Fruit fly (Drosophila melanogaster) whole organism, embryonic: ENCODE data around the gene CG8326.

ENCODE experiments used
- Atf3 ChIP-seq: fragments of 200-800 bp; sonication (Bioruptor generic); optimal IDR thresholded peaks from 3 replicates; lab custom pipeline; 2016; ENCODE audit warnings: missing biosample characterization, missing genetic modification characterization
- Awh ChIP-seq: fragments of 200-800 bp; sonication (Bioruptor generic); IDR thresholded peaks from 2 replicates; pipeline ENCODE4, ENCODE4 v1.3.6; 2022; ENCODE audit warnings: missing biosample characterization, missing genetic modification characterization
- BEAF-32 ChIP-seq: fragments of 200-800 bp; sonication (Bioruptor generic); optimal IDR thresholded peaks from 3 replicates; lab custom pipeline; 2017; ENCODE audit warnings: missing biosample characterization, missing genetic modification characterization, mild to moderate bottlenecking, moderate library complexity, missing genetic modification reagents
- C15 ChIP-seq: fragments of 200-800 bp; sonication (Bioruptor generic); IDR thresholded peaks from 3 replicates; pipeline ENCODE4 v1.3.6; 2022; ENCODE audit warnings: missing biosample characterization, missing genetic modification characterization
- CG10979 ChIP-seq: fragments of 200-800 bp; sonication (Bioruptor generic); optimal IDR thresholded peaks from 2 replicates; lab custom pipeline; 2018; ENCODE audit warnings: missing biosample characterization, mild to moderate bottlenecking, missing genetic modification characterization, moderate library complexity
- CG11504 ChIP-seq: fragments of 200-800 bp; sonication (Bioruptor generic); optimal IDR thresholded peaks from 3 replicates; lab custom pipeline; 2019; ENCODE audit warnings: missing biosample characterization, mild to moderate bottlenecking, missing genetic modification characterization, moderate library complexity
- CG12659 ChIP-seq: fragments of 200-800 bp; sonication (Bioruptor generic); optimal IDR thresholded peaks from 3 replicates; lab custom pipeline; 2017; ENCODE audit warnings: mild to moderate bottlenecking, missing biosample characterization, missing genetic modification reagents, missing genetic modification characterization
- CG13123 ChIP-seq: fragments of 200-800 bp; sonication (Bioruptor generic); optimal IDR thresholded peaks from 2 replicates; lab custom pipeline; 2016; ENCODE audit warnings: missing biosample characterization, missing genetic modification characterization
- CG14441 ChIP-seq: fragments of 200-800 bp; sonication (Bioruptor generic); IDR thresholded peaks from 2 replicates; pipeline ENCODE4 v1.3.6; 2022; ENCODE audit warnings: missing biosample characterization, missing genetic modification characterization
- CG14667 ChIP-seq: fragments of 200-800 bp; sonication (Bioruptor generic); IDR thresholded peaks from 2 replicates; pipeline ENCODE4 v1.3.6; 2022; ENCODE audit warnings: missing biosample characterization, missing genetic modification characterization
- CG15601 ChIP-seq: fragments of 200-800 bp; sonication (Bioruptor generic); optimal IDR thresholded peaks from 3 replicates; lab custom pipeline; 2019; ENCODE audit warnings: missing biosample characterization, mild to moderate bottlenecking, missing genetic modification characterization, moderate library complexity
- CG15696 ChIP-seq: fragments of 200-800 bp; sonication (Bioruptor generic); optimal IDR thresholded peaks from 2 replicates; lab custom pipeline; 2019; ENCODE audit warnings: missing biosample characterization, mild to moderate bottlenecking, missing genetic modification characterization, moderate library complexity
- CG1602 ChIP-seq: fragments of 200-800 bp; sonication (Bioruptor generic); optimal IDR thresholded peaks from 3 replicates; lab custom pipeline; 2016; ENCODE audit warnings: missing biosample characterization, missing genetic modification characterization
- CG17359 ChIP-seq: fragments of 200-800 bp; sonication (Bioruptor generic); optimal IDR thresholded peaks from 3 replicates; lab custom pipeline; 2018; ENCODE audit warnings: missing biosample characterization, mild to moderate bottlenecking, missing genetic modification characterization, moderate library complexity
- CG6254 ChIP-seq: fragments of 200-800 bp; sonication (Bioruptor generic); optimal IDR thresholded peaks from 3 replicates; lab custom pipeline; 2017; ENCODE audit warnings: mild to moderate bottlenecking, missing biosample characterization, missing genetic modification reagents, missing genetic modification characterization
- CG7357 ChIP-seq: fragments of 200-800 bp; sonication (Bioruptor generic); IDR thresholded peaks from 3 replicates; pipeline ENCODE4 v1.3.6; 2022; ENCODE audit warnings: missing biosample characterization, missing genetic modification characterization
- CG7372 ChIP-seq: fragments of 200-800 bp; sonication (Bioruptor generic); IDR thresholded peaks from 2 replicates; pipeline ENCODE4 v1.3.6; 2022; ENCODE audit warnings: missing biosample characterization, missing genetic modification characterization
- CG7556 ChIP-seq: fragments of 200-800 bp; sonication (Bioruptor generic); optimal IDR thresholded peaks from 2 replicates; lab custom pipeline; 2017; ENCODE audit warnings: missing biosample characterization, mild to moderate bottlenecking, missing genetic modification characterization
- CG7745 ChIP-seq: fragments of 200-800 bp; sonication (Bioruptor generic); optimal IDR thresholded peaks from 2 replicates; lab custom pipeline; 2018; ENCODE audit warnings: missing biosample characterization, mild to moderate bottlenecking, missing genetic modification characterization, moderate library complexity
- CG7987 ChIP-seq: fragments of 200-800 bp; sonication (Bioruptor generic); optimal IDR thresholded peaks from 2 replicates; lab custom pipeline; 2018; ENCODE audit warnings: missing biosample characterization, mild to moderate bottlenecking, missing genetic modification characterization, moderate library complexity
- CG8359 ChIP-seq: fragments of 200-800 bp; sonication (Bioruptor generic); optimal IDR thresholded peaks from 2 replicates; lab custom pipeline; 2017; ENCODE audit warnings: missing biosample characterization, mild to moderate bottlenecking, missing genetic modification characterization, borderline replicate concordance
- CG8944 ChIP-seq: fragments of 200-800 bp; sonication (Bioruptor generic); optimal IDR thresholded peaks from 3 replicates; lab custom pipeline; 2016; ENCODE audit warnings: missing biosample characterization, missing genetic modification characterization
- CG9797 ChIP-seq: fragments of 200-800 bp; sonication (Bioruptor generic); optimal IDR thresholded peaks from 3 replicates; lab custom pipeline; 2018; ENCODE audit warnings: missing biosample characterization, mild to moderate bottlenecking, missing genetic modification characterization
- Dad ChIP-seq: fragments of 200-800 bp; sonication (Bioruptor generic); optimal IDR thresholded peaks from 3 replicates; lab custom pipeline; 2016; ENCODE audit warnings: missing biosample characterization, missing genetic modification characterization
- Dip3 ChIP-seq: fragments of 200-800 bp; sonication (Bioruptor generic); optimal IDR thresholded peaks from 3 replicates; lab custom pipeline; 2016; ENCODE audit warnings: missing biosample characterization, missing genetic modification characterization
- Doc2 ChIP-seq: fragments of 200-800 bp; sonication (Bioruptor generic); IDR thresholded peaks from 2 replicates; pipeline ENCODE4 v1.3.6; 2022; ENCODE audit warnings: missing biosample characterization, missing genetic modification characterization
- Ets65A ChIP-seq: fragments of 200-800 bp; sonication (Bioruptor generic); peaks from one replicate; lab custom pipeline; 2016; ENCODE audit warnings: missing biosample characterization, missing genetic modification characterization
- Fer2 ChIP-seq: fragments of 200-800 bp; sonication (Bioruptor generic); optimal IDR thresholded peaks from 2 replicates; lab custom pipeline; 2018; ENCODE audit warnings: missing biosample characterization, mild to moderate bottlenecking, missing genetic modification characterization, moderate library complexity
- HmgZ ChIP-seq: fragments of 200-800 bp; sonication (Bioruptor generic); optimal IDR thresholded peaks from 2 replicates; lab custom pipeline; 2018; ENCODE audit warnings: missing biosample characterization, mild to moderate bottlenecking, missing genetic modification characterization
- Nf-YB ChIP-seq: fragments of 200-800 bp; sonication (Bioruptor generic); optimal IDR thresholded peaks from 3 replicates; lab custom pipeline; 2019; ENCODE audit warnings: missing biosample characterization, mild to moderate bottlenecking, missing genetic modification characterization, moderate library complexity
- Oaz ChIP-seq: fragments of 200-800 bp; sonication (Bioruptor generic); IDR thresholded peaks from 2 replicates; pipeline ENCODE4 v1.3.6; 2022; ENCODE audit warnings: missing biosample characterization, missing genetic modification characterization
- Side ChIP-seq: fragments of 200-800 bp; sonication (Bioruptor generic); optimal IDR thresholded peaks from 2 replicates; lab custom pipeline; 2016; ENCODE audit warnings: missing biosample characterization, missing genetic modification characterization
- Sin3A ChIP-seq: fragments of >200 bp; optimal IDR thresholded peaks from 2 replicates; lab custom pipeline; 2018
- Sox100B ChIP-seq: fragments of 200-800 bp; sonication (Bioruptor generic); optimal IDR thresholded peaks from 3 replicates; lab custom pipeline; 2018; ENCODE audit warnings: missing biosample characterization, mild to moderate bottlenecking, missing genetic modification characterization
- Taf1 ChIP-seq: fragments of 200-800 bp; sonication (Bioruptor generic); IDR thresholded peaks from 2 replicates; pipeline ENCODE4 v1.3.6; 2022; ENCODE audit warnings: missing biosample characterization, missing genetic modification characterization
- bbx ChIP-seq: fragments of 200-800 bp; sonication (Bioruptor generic); IDR thresholded peaks from 2 replicates; pipeline ENCODE4 v1.3.6; 2022; ENCODE audit warnings: missing biosample characterization, missing genetic modification characterization; ENCODE audit not compliant: partially characterized antibody
- bsh ChIP-seq, 2 experiments: fragments of 200-800 bp; sonication (Bioruptor generic); optimal IDR thresholded peaks; 2 replicates each; lab custom pipeline; 2017 to 2018; ENCODE audit warnings: mild to moderate bottlenecking in 2 of 2, missing biosample characterization in 2 of 2, missing genetic modification characterization in 2 of 2, moderate library complexity in 1 of 2
- cg ChIP-seq: fragments of 200-800 bp; sonication (Bioruptor generic); optimal IDR thresholded peaks from 3 replicates; lab custom pipeline; 2019; ENCODE audit warnings: missing biosample characterization, mild to moderate bottlenecking, missing genetic modification characterization, moderate library complexity
- croc ChIP-seq: fragments of 200-800 bp; sonication (Bioruptor generic); conservative IDR thresholded peaks from 3 replicates; pipeline ENCODE4 v1.3.6; 2022; ENCODE audit warnings: missing biosample characterization, missing genetic modification characterization
- gcm2 ChIP-seq: fragments of 200-800 bp; sonication (Bioruptor generic); optimal IDR thresholded peaks from 2 replicates; lab custom pipeline; 2016; ENCODE audit warnings: missing biosample characterization, missing genetic modification characterization
- kay ChIP-seq: fragments of 200-800 bp; sonication (Bioruptor generic); optimal IDR thresholded peaks from 2 replicates; lab custom pipeline; 2016; ENCODE audit warnings: missing biosample characterization, missing genetic modification characterization
- maf-S ChIP-seq: fragments of 200-800 bp; sonication (Bioruptor generic); optimal IDR thresholded peaks from 2 replicates; lab custom pipeline; 2016; ENCODE audit warnings: missing biosample characterization, missing genetic modification characterization
- mam ChIP-seq: fragments of 200-800 bp; sonication (Bioruptor generic); optimal IDR thresholded peaks from 3 replicates; lab custom pipeline; 2016; ENCODE audit warnings: missing biosample characterization, missing genetic modification characterization
- nau ChIP-seq: fragments of 200-800 bp; sonication (Bioruptor generic); optimal IDR thresholded peaks from 3 replicates; lab custom pipeline; 2017; ENCODE audit warnings: missing biosample characterization, mild to moderate bottlenecking, missing genetic modification characterization, missing genetic modification reagents
- otp ChIP-seq: fragments of 200-800 bp; sonication (Bioruptor generic); IDR thresholded peaks from 3 replicates; pipeline ENCODE4, ENCODE4 v1.3.6; 2022; ENCODE audit warnings: missing biosample characterization, missing genetic modification characterization
- pros ChIP-seq: fragments of 200-800 bp; sonication (Bioruptor generic); optimal IDR thresholded peaks from 3 replicates; lab custom pipeline; 2019; ENCODE audit warnings: missing biosample characterization, mild to moderate bottlenecking, missing genetic modification characterization, moderate library complexity
- stc ChIP-seq: fragments of 200-800 bp; sonication (Bioruptor generic); IDR thresholded peaks from 2 replicates; pipeline ENCODE4 v1.3.6; 2022; ENCODE audit warnings: missing biosample characterization, missing genetic modification characterization
- tll ChIP-seq, 2 experiments: fragments of 200-800 bp in 1 of 2; fragments of >200 bp in 1 of 2; sonication (Bioruptor generic) in 1 of 2; optimal IDR thresholded peaks; 2 replicates each; lab custom pipeline; 2017 to 2019; ENCODE audit warnings: missing biosample characterization in 2 of 2, missing genetic modification characterization in 2 of 2, mild to moderate bottlenecking in 1 of 2, moderate library complexity in 1 of 2
- yki ChIP-seq: fragments of >200 bp; optimal IDR thresholded peaks from 3 replicates; lab custom pipeline; 2018
- z ChIP-seq: fragments of 200-800 bp; sonication (Bioruptor generic); IDR thresholded peaks from 3 replicates; pipeline ENCODE4 v1.3.6; 2022; ENCODE audit warnings: missing biosample characterization, missing genetic modification characterization
- zfh2 ChIP-seq: fragments of 200-800 bp; sonication (Bioruptor generic); optimal IDR thresholded peaks from 2 replicates; lab custom pipeline; 2016; ENCODE audit warnings: missing biosample characterization, missing genetic modification characterization

CG8326 gene

DNA sequence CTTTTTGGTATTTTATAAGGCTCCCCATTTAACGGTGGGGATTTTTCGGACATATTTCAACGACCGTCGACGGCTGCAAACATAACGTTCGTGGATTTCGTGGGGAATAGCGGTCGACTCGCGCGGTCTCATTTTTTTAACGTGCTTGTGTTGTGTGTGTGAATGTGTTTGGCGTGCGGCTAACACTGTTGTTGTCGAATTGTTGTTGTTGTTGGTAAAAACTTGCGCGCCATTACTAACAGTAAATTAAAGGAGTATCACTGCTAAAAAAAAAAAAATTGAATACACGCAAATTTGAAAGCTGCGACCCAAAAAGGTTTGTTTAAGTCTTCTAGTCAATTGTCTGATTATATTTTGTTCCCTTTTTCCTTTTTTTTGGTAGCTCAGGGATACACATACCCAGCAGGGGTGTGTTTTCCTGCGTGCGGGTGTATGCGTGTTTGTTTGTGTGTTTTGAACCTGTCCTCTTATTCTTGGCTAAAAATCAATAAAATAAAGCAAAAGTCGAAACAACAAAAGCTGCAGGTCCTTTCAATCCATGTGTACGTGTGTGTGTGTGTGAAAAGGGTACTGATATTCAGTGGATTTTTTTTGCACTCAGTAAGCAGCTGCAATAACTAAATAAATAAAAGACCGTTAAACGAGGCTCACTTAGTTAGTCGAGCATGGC lies 49.4 kb downstream of the CG8326 start, which contains the start of gene CG12991 (continued):
- TF ChIP-seq CG14667 (no peak), CG15696 (tag; lab: Kevin White, UChicago) (no peak), bbx (GFP tag; lab: Robert Waterston, UW) (no peak), Taf1 (no peak), mam (peak; percentile 16), Nf-YB (GFP tag; lab: Kevin White, UChicago) (no peak), CG15601 (tag; lab: Kevin White, UChicago) (no peak), CG8359 (GFP tag; lab: Kevin White, UChicago) (no peak), Awh (no peak), Oaz (GFP tag; lab: Robert Waterston, UW) (no peak), BEAF-32 (GFP tag; lab: Kevin White, UChicago) (no peak), maf-S (no peak), CG7357 (no peak), CG14441 (GFP tag; lab: Robert Waterston, UW) (no peak), bsh (GFP tag; optimal IDR thresholded peaks at IDR 0.05; lab: Kevin White, UChicago) (no peak), CG1602 (GFP tag; lab: Kevin White, UChicago) (no peak), C15 (0 out of 3 replicates have a peak, but pooled peaks have one; percentile 36), CG9797 (GFP tag; lab: Kevin White, UChicago) (no peak), croc (GFP tag; lab: Robert Waterston, UW) (no peak), CG7372 (GFP tag; lab: Robert Waterston, UW) (no peak), Dip3 (GFP tag; lab: Kevin White, UChicago) (no peak), zfh2 (peak; percentile 19), Fer2 (tag; lab: Kevin White, UChicago) (no peak), yki (no peak), Side (GFP tag; lab: Kevin White, UChicago) (no peak), stc (GFP tag; lab: Robert Waterston, UW) (no peak), gcm2 (GFP tag; lab: Kevin White, UChicago) (no peak), CG8944 (GFP tag; lab: Kevin White, UChicago) (no peak), CG6254 (GFP tag; lab: Kevin White, UChicago) (no peak), CG7745 (no peak), CG17359 (tag; lab: Kevin White, UChicago) (peak; percentile 27), pros (GFP tag; lab: Kevin White, UChicago) (no peak), z (no peak), Doc2 (no peak), CG11504 (no peak), Dad (GFP tag; lab: Kevin White, UChicago) (no peak), CG12659 (GFP tag; lab: Kevin White, UChicago) (peak; percentile 10), cg (GFP tag; lab: Kevin White, UChicago) (peak; percentile 51), CG10979 (tag; lab: Kevin White, UChicago) (no peak), Ets65A (GFP tag; lab: Kevin White, UChicago) (no peak), Sox100B (GFP tag; lab: Kevin White, UChicago) (no peak), nau (GFP tag; lab: Kevin White, UChicago) (no peak), kay (no peak), HmgZ (tag; lab: Kevin White, UChicago) (peak; percentile 21), CG7556 (GFP tag; lab: Kevin White, UChicago) (no peak), tll (GFP tag; optimal IDR thresholded peaks at IDR 0.05; lab: Kevin White, UChicago) (no peak), CG13123 (GFP tag; lab: Kevin White, UChicago) (no peak), Sin3A (lab: Kevin White, UChicago) (no peak), Atf3 (GFP tag; lab: Kevin White, UChicago) (no peak), CG7987 (GFP tag; lab: Kevin White, UChicago) (no peak), otp (no peak)
